Fruit fly (Drosophila melanogaster) whole organism, adult: ENCODE results near the gene CG18558.

Source experiments
- CG11617 ChIP-seq: fragments of 200-800 bp; sonication (Bioruptor generic); optimal IDR thresholded peaks from 2 replicates; lab custom pipeline; 2017; ENCODE audit warnings: mild to moderate bottlenecking, missing biosample characterization, missing genetic modification reagents, missing genetic modification characterization
- CG12768 ChIP-seq: fragments of 200-800 bp; sonication (Bioruptor generic); optimal IDR thresholded peaks from 2 replicates; lab custom pipeline; 2017; ENCODE audit warnings: missing biosample characterization, missing genetic modification characterization, mild to moderate bottlenecking, moderate library complexity, missing genetic modification reagents
- CG14711 ChIP-seq: fragments of 200-800 bp; sonication (Bioruptor generic); optimal IDR thresholded peaks from 2 replicates; lab custom pipeline; 2018; ENCODE audit warnings: missing biosample characterization, mild to moderate bottlenecking, missing genetic modification characterization, moderate library complexity
- CG1620 ChIP-seq: fragments of 200-800 bp; sonication (Bioruptor generic); optimal IDR thresholded peaks from 2 replicates; lab custom pipeline; 2016; ENCODE audit warnings: missing biosample characterization, missing genetic modification characterization
- CG33017 ChIP-seq: fragments of 200-800 bp; sonication (Bioruptor generic); optimal IDR thresholded peaks from 2 replicates; lab custom pipeline; 2018; ENCODE audit warnings: missing biosample characterization, mild to moderate bottlenecking, missing genetic modification characterization, moderate library complexity
- CG5204 ChIP-seq: fragments of 200-800 bp; sonication (Bioruptor generic); optimal IDR thresholded peaks from 2 replicates; lab custom pipeline; 2016; ENCODE audit warnings: missing biosample characterization, missing genetic modification characterization
- CG7045 ChIP-seq: fragments of 200-800 bp; sonication (Bioruptor generic); optimal IDR thresholded peaks from 2 replicates; lab custom pipeline; 2017; ENCODE audit warnings: missing biosample characterization, mild to moderate bottlenecking, missing genetic modification characterization
- CG7101 ChIP-seq: fragments of 200-800 bp; sonication (Bioruptor generic); optimal IDR thresholded peaks from 2 replicates; lab custom pipeline; 2018; ENCODE audit warnings: missing biosample characterization, mild to moderate bottlenecking, missing genetic modification characterization, moderate library complexity
- Clk ChIP-seq: fragments of 200-800 bp; sonication (Bioruptor generic); optimal IDR thresholded peaks from 2 replicates; lab custom pipeline; 2017; ENCODE audit warnings: missing biosample characterization, missing genetic modification characterization
- Crg-1 ChIP-seq: fragments of 200-800 bp; sonication (Bioruptor generic); optimal IDR thresholded peaks from 2 replicates; lab custom pipeline; 2016; ENCODE audit warnings: missing biosample characterization, missing genetic modification characterization
- Hr96 ChIP-seq: fragments of 200-800 bp; sonication (Bioruptor generic); optimal IDR thresholded peaks from 2 replicates; lab custom pipeline; 2016; ENCODE audit warnings: missing biosample characterization, missing genetic modification characterization
- Mnt ChIP-seq: fragments of 200-800 bp; sonication (Bioruptor generic); optimal IDR thresholded peaks from 2 replicates; lab custom pipeline; 2016; ENCODE audit warnings: missing biosample characterization, mild to moderate bottlenecking, missing genetic modification characterization
- bab1 ChIP-seq: fragments of 200-800 bp; sonication (Bioruptor generic); optimal IDR thresholded peaks from 3 replicates; lab custom pipeline; 2019; ENCODE audit warnings: missing biosample characterization, mild to moderate bottlenecking, missing genetic modification characterization, moderate library complexity
- cic ChIP-seq: fragments of 200-800 bp; sonication (Bioruptor generic); optimal IDR thresholded peaks from 2 replicates; lab custom pipeline; 2017; ENCODE audit warnings: missing biosample characterization, mild to moderate bottlenecking, missing genetic modification characterization, moderate library complexity
- cnc ChIP-seq, 2 experiments: fragments of >200 bp; optimal IDR thresholded peaks; 2 replicates each; lab custom pipeline; 2017
- kay ChIP-seq: fragments of 200-800 bp; sonication (Bioruptor generic); peaks from one replicate; lab custom pipeline; 2016; ENCODE audit warnings: missing biosample characterization, missing genetic modification characterization, borderline replicate concordance
- ovo ChIP-seq: fragments of 200-800 bp; sonication (Bioruptor generic); optimal IDR thresholded peaks from 2 replicates; lab custom pipeline; 2016; ENCODE audit warnings: missing biosample characterization, missing genetic modification characterization
- pad ChIP-seq: fragments of 200-800 bp; sonication (Bioruptor generic); optimal IDR thresholded peaks from 3 replicates; lab custom pipeline; 2017; ENCODE audit warnings: missing biosample characterization, missing genetic modification characterization, mild to moderate bottlenecking, moderate library complexity, missing genetic modification reagents
- tj ChIP-seq: fragments of 200-800 bp; sonication (Bioruptor generic); optimal IDR thresholded peaks from 3 replicates; lab custom pipeline; 2017; ENCODE audit warnings: missing biosample characterization, mild to moderate bottlenecking, missing genetic modification characterization, moderate library complexity
- toe ChIP-seq: fragments of 200-800 bp; sonication (Bioruptor generic); optimal IDR thresholded peaks from 2 replicates; lab custom pipeline; 2016; ENCODE audit warnings: missing biosample characterization, missing genetic modification characterization

CG18558 gene

dm6 chr2L:2812137-2812536 is 32.2 kb downstream of the CG18558 start, which contains the start of gene CG2964:
TSS of gene CG2964 (plus strand) at chr2L:2812437.
- TF ChIP-seq Crg-1 (GFP tag; lab: Kevin White, UChicago) (no peak), ovo (GFP tag; lab: Kevin White, UChicago) (no peak), CG7045 (no peak), toe (GFP tag; lab: Kevin White, UChicago) (no peak), CG5204 (GFP tag; lab: Kevin White, UChicago) (no peak), cic (GFP tag; lab: Kevin White, UChicago) (no peak), bab1 (GFP tag; lab: Kevin White, UChicago) (no peak), Clk (no peak), tj (GFP tag; lab: Kevin White, UChicago) (no peak), CG1620 (GFP tag; lab: Kevin White, UChicago) (no peak), kay (GFP tag; lab: Kevin White, UChicago) (no peak), CG33017 (tag; lab: Kevin White, UChicago) (no peak), CG11617 (GFP tag; lab: Kevin White, UChicago) (no peak), Hr96 (GFP tag; lab: Kevin White, UChicago) (no peak), Mnt (no peak), CG12768 (GFP tag; lab: Kevin White, UChicago) (no peak), CG7101 (tag; lab: Kevin White, UChicago) (no peak)

dm6 chr2L:2810831-2811230 is 33.5 kb downstream of the CG18558 start:
- no peak for TF ChIP-seq Crg-1 (GFP tag; lab: Kevin White, UChicago)
- TF ChIP-seq CG14711 (tag; lab: Kevin White, UChicago), result no peak
- TF ChIP-seq CG7045, result no peak
- TF ChIP-seq toe (GFP tag; lab: Kevin White, UChicago), result no peak
- no peak for TF ChIP-seq tj (GFP tag; lab: Kevin White, UChicago)
- TF ChIP-seq cic (GFP tag; lab: Kevin White, UChicago), result no peak
- no peak for TF ChIP-seq CG1620 (GFP tag; lab: Kevin White, UChicago)
- TF ChIP-seq CG33017 (tag; lab: Kevin White, UChicago), result no peak
- no peak for TF ChIP-seq Clk
- no peak for TF ChIP-seq Mnt
- TF ChIP-seq cnc (optimal IDR thresholded peaks at IDR 0.05; lab: Kevin White, UChicago), result no peak
- TF ChIP-seq ovo (GFP tag; lab: Kevin White, UChicago), result no peak
- TF ChIP-seq kay (GFP tag; lab: Kevin White, UChicago), result no peak
- no peak for TF ChIP-seq CG11617 (GFP tag; lab: Kevin White, UChicago)
- TF ChIP-seq CG5204 (GFP tag; lab: Kevin White, UChicago), result no peak
- no peak for TF ChIP-seq CG7101 (tag; lab: Kevin White, UChicago)
- no peak for TF ChIP-seq Hr96 (GFP tag; lab: Kevin White, UChicago)

- TF ChIP-seq tj (GFP tag; lab: Kevin White, UChicago) (no peak), Hr96 (GFP tag; lab: Kevin White, UChicago) (peak; percentile 24), CG5204 (GFP tag; lab: Kevin White, UChicago) (no peak), bab1 (GFP tag; lab: Kevin White, UChicago) (peak; percentile 4), ovo (GFP tag; lab: Kevin White, UChicago) (no peak), CG12768 (GFP tag; lab: Kevin White, UChicago) (no peak), CG1620 (GFP tag; lab: Kevin White, UChicago) (no peak), CG7045 (no peak), pad (GFP tag; lab: Kevin White, UChicago) (no peak), toe (GFP tag; lab: Kevin White, UChicago) (peak; percentile 19), cnc (optimal IDR thresholded peaks at IDR 0.05; lab: Kevin White, UChicago) (no peak), Clk (no peak), CG33017 (tag; lab: Kevin White, UChicago) (peak; percentile 4), kay (GFP tag; lab: Kevin White, UChicago) (no peak), CG11617 (GFP tag; lab: Kevin White, UChicago) (no peak), Crg-1 (GFP tag; lab: Kevin White, UChicago) (no peak), cic (GFP tag; lab: Kevin White, UChicago) (peak; percentile 63), CG7101 (tag; lab: Kevin White, UChicago) (peak; percentile 17), CG14711 (tag; lab: Kevin White, UChicago) (peak; percentile 21), Mnt (peak; percentile 4)
Measured at dm6 chr2L:2808038-2808699, 36.1 kb downstream of the CG18558 start.

dm6 chr2L:2807597-2807996 is 36.7 kb downstream of the CG18558 start:
- TF ChIP-seq Crg-1 (GFP tag; lab: Kevin White, UChicago), result no peak
- no peak for TF ChIP-seq CG1620 (GFP tag; lab: Kevin White, UChicago)
- TF ChIP-seq CG14711 (tag; lab: Kevin White, UChicago), result no peak
- no peak for TF ChIP-seq cic (GFP tag; lab: Kevin White, UChicago)

- TF ChIP-seq Crg-1 (GFP tag; lab: Kevin White, UChicago), result no peak
- no peak for TF ChIP-seq CG33017 (tag; lab: Kevin White, UChicago)
- TF ChIP-seq ovo (GFP tag; lab: Kevin White, UChicago), result no peak
- TF ChIP-seq CG7101 (tag; lab: Kevin White, UChicago), result no peak
Measured at dm6 chr2L:2806190-2806763, 38.0 kb downstream of the CG18558 start.
